Fruit fly (Drosophila melanogaster) whole organism: ENCODE data around the gene Prosalpha6.

Source experiments
- CG8478 ChIP-seq: fragments of >200 bp; optimal IDR thresholded peaks from 2 replicates; lab custom pipeline; 2018; ENCODE audit warnings: inconsistent platforms
- Dll ChIP-seq: fragments of >200 bp; optimal IDR thresholded peaks from 2 replicates; lab custom pipeline; 2017
- pan ChIP-seq: fragments of >200 bp; optimal IDR thresholded peaks from 2 replicates; lab custom pipeline; 2017

DNA sequence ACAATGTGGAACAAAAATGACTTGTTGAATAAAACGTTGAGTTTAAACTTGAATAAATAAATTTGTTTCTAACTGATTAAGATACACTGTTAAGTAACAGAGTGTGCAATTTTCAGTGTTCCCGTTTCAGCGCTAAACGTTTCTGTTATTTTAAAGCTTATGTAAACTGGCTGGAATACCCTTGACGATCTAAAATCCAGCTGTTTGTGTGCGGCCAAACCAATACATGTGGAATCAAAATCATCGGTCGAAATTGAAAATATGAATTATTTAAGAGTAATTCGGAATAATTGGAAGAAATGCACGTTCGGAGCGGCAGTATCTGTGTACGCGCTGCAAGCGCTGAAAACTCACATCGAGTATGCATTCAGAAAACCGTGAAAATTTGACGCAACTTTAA, 48.7 kb downstream of the Prosalpha6 start, which contains the start of gene Mulk:
- no peak for TF ChIP-seq CG8478 (lab: Kevin White, UChicago)
- no peak for TF ChIP-seq pan (lab: Kevin White, UChicago)
- TF ChIP-seq Dll, result no peak
